Fruit fly (Drosophila melanogaster) whole organism, pupa: ENCODE results near the gene Tollo.

Experiments
- CG12605 ChIP-seq: fragments of 200-800 bp; sonication (Bioruptor generic); IDR thresholded peaks from 2 replicates; pipeline ENCODE4 v1.3.6; 2022; ENCODE audit warnings: missing biosample characterization, missing genetic modification characterization
- CG13204 ChIP-seq: fragments of 200-800 bp; sonication (Bioruptor generic); optimal IDR thresholded peaks from 2 replicates; lab custom pipeline; 2018; ENCODE audit warnings: missing biosample characterization, mild to moderate bottlenecking, missing genetic modification characterization, moderate library complexity
- CG32121 ChIP-seq: fragments of 200-800 bp; sonication (Bioruptor generic); IDR thresholded peaks from 2 replicates; pipeline ENCODE4 v1.3.6; 2022; ENCODE audit warnings: missing biosample characterization, missing genetic modification characterization
- CG4496 ChIP-seq: fragments of 200-800 bp; sonication (Bioruptor generic); IDR thresholded peaks from 3 replicates; pipeline ENCODE4 v1.3.6; 2022; ENCODE audit warnings: missing biosample characterization, missing genetic modification characterization
- CG8159 ChIP-seq: fragments of 200-800 bp; sonication (Bioruptor generic); optimal IDR thresholded peaks from 3 replicates; lab custom pipeline; 2018; ENCODE audit warnings: missing biosample characterization, mild to moderate bottlenecking, missing genetic modification characterization, moderate library complexity
- EcR ChIP-seq: fragments of 200-800 bp; sonication (Bioruptor generic); optimal IDR thresholded peaks from 3 replicates; lab custom pipeline; 2019; ENCODE audit warnings: missing biosample characterization, missing genetic modification characterization, mild to moderate bottlenecking, moderate library complexity, missing genetic modification reagents
- Snoo ChIP-seq: fragments of 200-800 bp; sonication (Bioruptor generic); optimal IDR thresholded peaks from 3 replicates; lab custom pipeline; 2017; ENCODE audit warnings: missing biosample characterization, mild to moderate bottlenecking, missing genetic modification characterization, inconsistent platforms

dm6 chr3L:15200280-15200987, 35.0 kb upstream of the Tollo start:
- TF ChIP-seq Snoo (tag; lab: Kevin White, UChicago): no peak
- no peak for TF ChIP-seq CG8159
- TF ChIP-seq EcR (GFP tag; lab: Kevin White, UChicago): no peak
- no peak for TF ChIP-seq CG4496
- TF ChIP-seq CG12605 (GFP tag; lab: Robert Waterston, UW): no peak
- no peak for TF ChIP-seq CG32121 (GFP tag; lab: Robert Waterston, UW)
- TF ChIP-seq CG13204 (GFP tag; lab: Kevin White, UChicago): no peak
